Fruit fly (Drosophila melanogaster) whole organism, embryonic: ENCODE data around the gene Nse4.

ENCODE experiments used
- Ada2b ChIP-seq: fragments of 200-800 bp; sonication (Bioruptor generic); IDR thresholded peaks from 2 replicates; pipeline ENCODE4 v1.3.6; 2022; ENCODE audit warnings: missing biosample characterization, missing genetic modification characterization
- CG11093 ChIP-seq: fragments of 200-800 bp; sonication (Bioruptor generic); IDR thresholded peaks from 3 replicates; pipeline ENCODE4 v1.3.6; 2022; ENCODE audit warnings: missing biosample characterization, missing genetic modification characterization
- CG12071 ChIP-seq: fragments of 200-800 bp; sonication (Bioruptor generic); optimal IDR thresholded peaks from 3 replicates; lab custom pipeline; 2018; ENCODE audit warnings: missing biosample characterization, mild to moderate bottlenecking, missing genetic modification characterization
- CG12659 ChIP-seq: fragments of 200-800 bp; sonication (Bioruptor generic); optimal IDR thresholded peaks from 3 replicates; lab custom pipeline; 2017; ENCODE audit warnings: mild to moderate bottlenecking, missing biosample characterization, missing genetic modification reagents, missing genetic modification characterization
- CG13287 ChIP-seq: fragments of 200-800 bp; sonication (Bioruptor generic); IDR thresholded peaks from 2 replicates; pipeline ENCODE4 v1.3.6; 2022; ENCODE audit warnings: missing biosample characterization, missing genetic modification characterization; ENCODE audit not compliant: partially characterized antibody
- CG15696 ChIP-seq: fragments of 200-800 bp; sonication (Bioruptor generic); optimal IDR thresholded peaks from 2 replicates; lab custom pipeline; 2019; ENCODE audit warnings: missing biosample characterization, mild to moderate bottlenecking, missing genetic modification characterization, moderate library complexity
- CG1603 ChIP-seq: fragments of 200-800 bp; sonication (Bioruptor generic); optimal IDR thresholded peaks from 2 replicates; lab custom pipeline; 2019; ENCODE audit warnings: missing biosample characterization, mild to moderate bottlenecking, missing genetic modification characterization, moderate library complexity
- CG2120 ChIP-seq: fragments of 200-800 bp; sonication (Bioruptor generic); optimal IDR thresholded peaks from 3 replicates; lab custom pipeline; 2016; ENCODE audit warnings: missing biosample characterization, missing genetic modification characterization
- CG30020 ChIP-seq: fragments of 200-800 bp; optimal IDR thresholded peaks from 2 replicates; lab custom pipeline; 2019; ENCODE audit warnings: missing biosample characterization, mild to moderate bottlenecking, missing genetic modification characterization, moderate library complexity
- CG3281 ChIP-seq: fragments of 200-800 bp; sonication (Bioruptor generic); optimal IDR thresholded peaks from 3 replicates; lab custom pipeline; 2017; ENCODE audit warnings: missing biosample characterization, mild to moderate bottlenecking, missing genetic modification characterization
- CG42726 ChIP-seq: fragments of 200-800 bp; sonication (Bioruptor generic); IDR thresholded peaks from 2 replicates; pipeline ENCODE4 v1.3.6; 2022; ENCODE audit warnings: missing biosample characterization, missing genetic modification characterization; ENCODE audit not compliant: partially characterized antibody
- CG43689 ChIP-seq: fragments of 200-800 bp; sonication (Bioruptor generic); IDR thresholded peaks from 2 replicates; pipeline ENCODE4 v1.3.6; 2022; ENCODE audit warnings: missing biosample characterization, missing genetic modification characterization
- CG4404 ChIP-seq: fragments of 200-800 bp; sonication (Bioruptor generic); IDR thresholded peaks from 2 replicates; pipeline ENCODE4 v1.3.6; 2022; ENCODE audit warnings: missing biosample characterization, missing genetic modification characterization
- CG4707 ChIP-seq: fragments of 200-800 bp; sonication (Bioruptor generic); optimal IDR thresholded peaks from 2 replicates; lab custom pipeline; 2018; ENCODE audit warnings: missing biosample characterization, mild to moderate bottlenecking, missing genetic modification characterization, moderate library complexity
- CG5953 ChIP-seq: fragments of 200-800 bp; sonication (Bioruptor generic); IDR thresholded peaks from 2 replicates; pipeline ENCODE4 v1.3.6; 2022; ENCODE audit warnings: missing biosample characterization, missing genetic modification characterization
- CG6254 ChIP-seq: fragments of 200-800 bp; sonication (Bioruptor generic); optimal IDR thresholded peaks from 3 replicates; lab custom pipeline; 2017; ENCODE audit warnings: mild to moderate bottlenecking, missing biosample characterization, missing genetic modification reagents, missing genetic modification characterization
- CG7745 ChIP-seq: fragments of 200-800 bp; sonication (Bioruptor generic); optimal IDR thresholded peaks from 2 replicates; lab custom pipeline; 2018; ENCODE audit warnings: missing biosample characterization, mild to moderate bottlenecking, missing genetic modification characterization, moderate library complexity
- CG8765 ChIP-seq: fragments of 200-800 bp; sonication (Bioruptor generic); IDR thresholded peaks from 2 replicates; pipeline ENCODE4 v1.3.6; 2022; ENCODE audit warnings: missing biosample characterization, missing genetic modification characterization
- CG9437 ChIP-seq: fragments of 200-800 bp; sonication (Bioruptor generic); optimal IDR thresholded peaks from 2 replicates; lab custom pipeline; 2018; ENCODE audit warnings: missing biosample characterization, mild to moderate bottlenecking, missing genetic modification characterization
- CG9609 ChIP-seq: fragments of 200-800 bp; sonication (Bioruptor generic); optimal IDR thresholded peaks from 3 replicates; lab custom pipeline; 2016; ENCODE audit warnings: missing biosample characterization, missing genetic modification characterization
- CG9727 ChIP-seq: fragments of 200-800 bp; sonication (Bioruptor generic); optimal IDR thresholded peaks from 3 replicates; lab custom pipeline; 2017; ENCODE audit warnings: missing biosample characterization, mild to moderate bottlenecking, missing genetic modification characterization
- CHES-1-like ChIP-seq: fragments of 200-800 bp; sonication (Bioruptor generic); optimal IDR thresholded peaks from 2 replicates; lab custom pipeline; 2016; ENCODE audit warnings: missing biosample characterization, missing genetic modification characterization
- Chrac-16 ChIP-seq: fragments of 200-800 bp; sonication (Bioruptor generic); optimal IDR thresholded peaks from 3 replicates; lab custom pipeline; 2016; ENCODE audit warnings: missing biosample characterization, missing genetic modification characterization
- Eip74EF ChIP-seq, 2 experiments: fragments of 200-800 bp in 1 of 2; fragments of >200 bp in 1 of 2; sonication (Bioruptor generic) in 1 of 2; optimal IDR thresholded peaks; 2 replicates each; lab custom pipeline; 2017 to 2019; ENCODE audit warnings: missing biosample characterization in 2 of 2, missing genetic modification characterization in 2 of 2, mild to moderate bottlenecking in 1 of 2, moderate library complexity in 1 of 2
- H2.0 ChIP-seq: fragments of 200-800 bp; sonication (Bioruptor generic); IDR thresholded peaks from 2 replicates; pipeline ENCODE4 v1.3.6; 2022; ENCODE audit warnings: missing biosample characterization, missing genetic modification characterization
- Lim3 ChIP-seq: fragments of 200-800 bp; sonication (Bioruptor generic); IDR thresholded peaks from 2 replicates; pipeline ENCODE4 v1.3.6; 2022; ENCODE audit warnings: missing biosample characterization, missing genetic modification characterization
- NK7.1 ChIP-seq: fragments of 200-800 bp; sonication (Bioruptor generic); optimal IDR thresholded peaks from 3 replicates; lab custom pipeline; 2016; ENCODE audit warnings: missing biosample characterization, missing genetic modification characterization
- Nf-YC ChIP-seq: fragments of 200-800 bp; optimal IDR thresholded peaks from 3 replicates; lab custom pipeline; 2019; ENCODE audit warnings: missing biosample characterization, mild to moderate bottlenecking, missing genetic modification characterization, moderate library complexity
- Sry-β ChIP-seq: fragments of 200-800 bp; sonication (Bioruptor generic); optimal IDR thresholded peaks from 2 replicates; lab custom pipeline; 2018; ENCODE audit warnings: missing biosample characterization, mild to moderate bottlenecking, missing genetic modification characterization, moderate library complexity
- abd-A ChIP-seq: fragments of 200-800 bp; sonication (Bioruptor generic); optimal IDR thresholded peaks from 3 replicates; lab custom pipeline; 2019; ENCODE audit warnings: missing biosample characterization, mild to moderate bottlenecking, missing genetic modification characterization, moderate library complexity
- bbx ChIP-seq: fragments of 200-800 bp; sonication (Bioruptor generic); IDR thresholded peaks from 2 replicates; pipeline ENCODE4 v1.3.6; 2022; ENCODE audit warnings: missing biosample characterization, missing genetic modification characterization; ENCODE audit not compliant: partially characterized antibody
- bsh ChIP-seq, 2 experiments: fragments of 200-800 bp; sonication (Bioruptor generic); optimal IDR thresholded peaks; 2 replicates each; lab custom pipeline; 2017 to 2018; ENCODE audit warnings: mild to moderate bottlenecking in 2 of 2, missing biosample characterization in 2 of 2, missing genetic modification characterization in 2 of 2, moderate library complexity in 1 of 2
- caup ChIP-seq: fragments of 200-800 bp; sonication (Bioruptor generic); optimal IDR thresholded peaks from 3 replicates; lab custom pipeline; 2017; ENCODE audit warnings: missing biosample characterization, mild to moderate bottlenecking, missing genetic modification characterization, moderate library complexity; ENCODE audit not compliant: severe bottlenecking
- dati ChIP-seq: fragments of 200-800 bp; sonication (Bioruptor generic); IDR thresholded peaks from 2 replicates; pipeline ENCODE4 v1.3.6; 2022; ENCODE audit warnings: missing biosample characterization, missing genetic modification characterization
- dpn ChIP-seq, 2 experiments: fragments of 200-800 bp; sonication (Bioruptor generic); optimal IDR thresholded peaks; 3 replicates each; lab custom pipeline; 2016; ENCODE audit warnings: missing biosample characterization in 2 of 2, missing genetic modification characterization in 2 of 2
- dysf ChIP-seq: fragments of 200-800 bp; sonication (Bioruptor generic); IDR thresholded peaks from 3 replicates; pipeline ENCODE4 v1.3.6; 2022; ENCODE audit warnings: missing biosample characterization, missing genetic modification characterization
- insv ChIP-seq, 2 experiments: fragments of 200-800 bp; sonication (Bioruptor generic); optimal IDR thresholded peaks; 3 replicates each; lab custom pipeline; 2016 to 2018; ENCODE audit warnings: missing biosample characterization in 2 of 2, missing genetic modification characterization in 2 of 2
- jing ChIP-seq: fragments of 200-800 bp; sonication (Bioruptor generic); optimal IDR thresholded peaks from 2 replicates; lab custom pipeline; 2018; ENCODE audit warnings: missing biosample characterization, mild to moderate bottlenecking, missing genetic modification characterization
- org-1 ChIP-seq: fragments of 200-800 bp; sonication (Bioruptor generic); optimal IDR thresholded peaks from 2 replicates; lab custom pipeline; 2017; ENCODE audit warnings: missing biosample characterization, missing genetic modification characterization
- prd ChIP-seq, 3 experiments: fragments of >200 bp in 2 of 3; fragments of 200-800 bp in 1 of 3; sonication (Bioruptor generic) in 1 of 3; optimal IDR thresholded peaks in 2 of 3; IDR thresholded peaks in 1 of 3; 2 replicates in 2 of 3; 3 replicates in 1 of 3; pipeline versions ENCODE4 v1.3.6 to Lab custom; 2017 to 2022; ENCODE audit warnings: missing biosample characterization in 1 of 3, missing genetic modification characterization in 1 of 3
- sob ChIP-seq: fragments of 200-800 bp; sonication (Bioruptor generic); IDR thresholded peaks from 2 replicates; pipeline ENCODE4 v1.3.6; 2022; ENCODE audit warnings: missing biosample characterization, missing genetic modification characterization
- sqz ChIP-seq: fragments of 200-800 bp; sonication (Bioruptor generic); optimal IDR thresholded peaks from 3 replicates; lab custom pipeline; 2018; ENCODE audit warnings: missing biosample characterization, mild to moderate bottlenecking, missing genetic modification characterization
- stwl ChIP-seq: fragments of 200-800 bp; sonication (Bioruptor generic); optimal IDR thresholded peaks from 3 replicates; lab custom pipeline; 2018; ENCODE audit warnings: missing biosample characterization, mild to moderate bottlenecking, missing genetic modification characterization, moderate library complexity
- trem ChIP-seq: fragments of 200-800 bp; optimal IDR thresholded peaks from 3 replicates; lab custom pipeline; 2019; ENCODE audit warnings: missing biosample characterization, mild to moderate bottlenecking, missing genetic modification characterization, moderate library complexity
- trh ChIP-seq: fragments of 200-800 bp; sonication (Bioruptor generic); optimal IDR thresholded peaks from 2 replicates; lab custom pipeline; 2016; ENCODE audit warnings: missing biosample characterization, missing genetic modification characterization
- ttk ChIP-seq: fragments of 200-800 bp; sonication (Bioruptor generic); IDR thresholded peaks from 2 replicates; pipeline ENCODE4 v2.1.2; 2022; ENCODE audit warnings: missing biosample characterization, missing genetic modification characterization
- twi ChIP-seq: fragments of 200-800 bp; optimal IDR thresholded peaks from 2 replicates; lab custom pipeline; 2019; ENCODE audit warnings: missing biosample characterization, mild to moderate bottlenecking, missing genetic modification characterization, moderate library complexity
- wor ChIP-seq: fragments of 200-800 bp; sonication (Bioruptor generic); IDR thresholded peaks from 2 replicates; pipeline ENCODE4 v1.3.6; 2022; ENCODE audit warnings: missing biosample characterization, missing genetic modification characterization

Nse4 gene

dm6 chr2L:10430802-10431476 is 8.3 kb upstream of the Nse4 start, which contains the start of the genes Bug22 and TfIIB (continued):
- peak; percentile 60 for TF ChIP-seq Ada2b (GFP tag; lab: Robert Waterston, UW)
- peak; percentile 65 for TF ChIP-seq CG3281
- TF ChIP-seq Sry-β (GFP tag; lab: Kevin White, UChicago), result peak; percentile 8
- TF ChIP-seq CG13287 (GFP tag; lab: Robert Waterston, UW), result peak; percentile 47
- TF ChIP-seq Nf-YC (tag; lab: Kevin White, UChicago), result peak; percentile 75
- no peak for TF ChIP-seq CG6254 (GFP tag; lab: Kevin White, UChicago)
- no peak for TF ChIP-seq org-1 (GFP tag; lab: Kevin White, UChicago)
- no peak for TF ChIP-seq CG7745
- TF ChIP-seq CG43689 (GFP tag; lab: Robert Waterston, UW), result no peak
- peak; percentile 61 for TF ChIP-seq ttk (GFP tag; lab: Robert Waterston, UW)
- no peak for TF ChIP-seq NK7.1
- TF ChIP-seq CG42726 (GFP tag; lab: Robert Waterston, UW), result no peak
- TF ChIP-seq CG1603 (tag; lab: Kevin White, UChicago), result peak; percentile 99
- TF ChIP-seq CG15696 (tag; lab: Kevin White, UChicago), result peak; percentile 56
- TF ChIP-seq trem, result peak; percentile 56
- TF ChIP-seq bsh (GFP tag; optimal IDR thresholded peaks at IDR 0.05; lab: Kevin White, UChicago), result peak in 1 of 2 experiments; percentile 56
- no peak for TF ChIP-seq abd-A (tag; lab: Kevin White, UChicago)
- peak; percentile 34 for TF ChIP-seq CG9437 (GFP tag; lab: Kevin White, UChicago)
- peak; percentile 81 for TF ChIP-seq CHES-1-like (GFP tag; lab: Kevin White, UChicago)
- no peak for TF ChIP-seq CG8765 (GFP tag; lab: Robert Waterston, UW)
- TF ChIP-seq dysf (GFP tag; lab: Robert Waterston, UW), result peak; percentile 63; the same call in 2 of the 3 replicates
- no peak for TF ChIP-seq Lim3 (GFP tag; lab: Robert Waterston, UW)
- TF ChIP-seq dati (GFP tag; lab: Robert Waterston, UW), result no peak
- TF ChIP-seq CG12659 (GFP tag; lab: Kevin White, UChicago), result peak; percentile 83
- TF ChIP-seq sqz, result peak; percentile 76
- TF ChIP-seq CG11093 (GFP tag; lab: Robert Waterston, UW), result peak; percentile 29; the same call in 1 of the 3 replicates
- TF ChIP-seq CG4707 (GFP tag; lab: Kevin White, UChicago), result no peak
- TF ChIP-seq CG5953 (GFP tag; lab: Robert Waterston, UW), result no peak
- no peak for TF ChIP-seq jing (GFP tag; lab: Kevin White, UChicago)
- TF ChIP-seq wor (GFP tag; lab: Robert Waterston, UW), result no peak
- peak; percentile 72 for TF ChIP-seq CG9727
- peak; percentile 64 for TF ChIP-seq stwl (tag; lab: Kevin White, UChicago)
- TF ChIP-seq CG30020 (tag; lab: Kevin White, UChicago), result peak; percentile 98
- TF ChIP-seq caup (GFP tag; lab: Kevin White, UChicago), result no peak
- peak in 1 of 2 experiments; percentile 37 for TF ChIP-seq insv (GFP tag; optimal IDR thresholded peaks at IDR 0.05; lab: Kevin White, UChicago)
- TF ChIP-seq CG2120 (GFP tag; lab: Kevin White, UChicago), result peak; percentile 86
- peak; percentile 68 for TF ChIP-seq sob (GFP tag; lab: Robert Waterston, UW)
- TF ChIP-seq CG12071, result no peak
- TF ChIP-seq bbx, result 0 out of 2 replicates have a peak, but pooled peaks have one; percentile 15
- peak; percentile 24 for TF ChIP-seq trh (GFP tag; lab: Kevin White, UChicago)
- TF ChIP-seq H2.0 (GFP tag; lab: Robert Waterston, UW), result peak; percentile 64
- peak; percentile 32 for TF ChIP-seq twi (tag; lab: Kevin White, UChicago)
- no peak for TF ChIP-seq prd (optimal IDR thresholded peaks at IDR 0.05; lab: Kevin White, UChicago)
- peak; percentile 68; the same call in 2 of the 3 replicates for TF ChIP-seq prd (GFP tag; IDR thresholded peaks at IDR 0.05; lab: Robert Waterston, UW)
- TF ChIP-seq Eip74EF (GFP tag; optimal IDR thresholded peaks at IDR 0.05; lab: Kevin White, UChicago), result peak in 1 of 2 experiments; percentile 56
- peak; percentile 72 for TF ChIP-seq Chrac-16 (GFP tag; lab: Kevin White, UChicago)
- peak; percentile 63 for TF ChIP-seq CG9609 (GFP tag; lab: Kevin White, UChicago)
- TF ChIP-seq dpn (GFP tag; optimal IDR thresholded peaks at IDR 0.05; lab: Kevin White, UChicago), result peak; percentile 46 to 84
- TF ChIP-seq CG4404, result no peak
